Worm (Caenorhabditis elegans) whole organism, L1 larva: ENCODE measurements around the gene F48G7.12.
A peak's percentile ranks its signal among the peaks of the same experiment; 100 is the strongest.

Source experiments
- C04F5.9 ChIP-seq: sonication (generic microtip); optimal IDR thresholded peaks from 2 replicates; lab custom pipeline; 2016; ENCODE audit warnings: missing genetic modification characterization, missing compliant biosample characterization
- C34B4.2 ChIP-seq: sonication (generic microtip); optimal IDR thresholded peaks from 2 replicates; lab custom pipeline; 2017; ENCODE audit warnings: mild to moderate bottlenecking, missing genetic modification characterization, missing compliant biosample characterization
- aha-1 ChIP-seq: fragments of 150-350 bp; optimal IDR thresholded peaks from 2 replicates; lab custom pipeline; 2014; ENCODE audit warnings: missing biosample characterization, missing genetic modification characterization
- aly-2 ChIP-seq: fragments of 150-350 bp; optimal IDR thresholded peaks from 2 replicates; lab custom pipeline; 2014; ENCODE audit warnings: missing biosample characterization, missing genetic modification characterization
- ama-1 ChIP-seq: fragments of 150-350 bp; optimal IDR thresholded peaks from 2 replicates; lab custom pipeline; 2014
- blmp-1 ChIP-seq: fragments of 150-350 bp; optimal IDR thresholded peaks from 2 replicates; lab custom pipeline; 2014; ENCODE audit warnings: missing biosample characterization, missing genetic modification characterization
- ceh-63 ChIP-seq: fragments of 200-800 bp; sonication (Bioruptor generic); optimal IDR thresholded peaks from 2 replicates; lab custom pipeline; 2018; ENCODE audit warnings: mild to moderate bottlenecking, missing genetic modification characterization, missing compliant biosample characterization
- dsc-1 ChIP-seq: sonication (generic microtip); optimal IDR thresholded peaks from 2 replicates; lab custom pipeline; 2016; ENCODE audit warnings: mild to moderate bottlenecking, missing genetic modification characterization, missing compliant biosample characterization
- efl-1 ChIP-seq, 4 experiments: fragments of 150-350 bp; optimal IDR thresholded peaks in 3 of 4; peaks in 1 of 4; 1 replicate in 1 of 4; 2 replicates in 3 of 4; lab custom pipeline; 2014; ENCODE audit warnings: missing biosample characterization in 2 of 4, missing genetic modification characterization in 2 of 4, missing genetic modification reagents in 2 of 4
- egl-13 ChIP-seq: sonication (generic microtip); optimal IDR thresholded peaks from 2 replicates; lab custom pipeline; 2016; ENCODE audit warnings: missing genotype, missing genetic modification reagents, missing genetic modification characterization, missing compliant biosample characterization
- elt-2 ChIP-seq: sonication (generic microtip); optimal IDR thresholded peaks from 2 replicates; lab custom pipeline; 2016; ENCODE audit warnings: missing genetic modification characterization, mild to moderate bottlenecking, inconsistent platforms, missing compliant biosample characterization, missing genetic modification reagents
- elt-3 ChIP-seq, 6 experiments: fragments of 150-350 bp in 1 of 6; sonication (generic microtip); optimal IDR thresholded peaks; 2 replicates each; lab custom pipeline; 2017 to 2018; ENCODE audit warnings: missing biosample characterization in 6 of 6, missing genetic modification characterization in 6 of 6, inconsistent platforms in 1 of 6
- ets-5 ChIP-seq: fragments of 200-800 bp; sonication (Bioruptor generic); IDR thresholded peaks from 2 replicates; pipeline ENCODE4 v1.3.6; 2022; ENCODE audit warnings: missing genetic modification characterization, missing compliant biosample characterization
- fkh-8 ChIP-seq: sonication (generic microtip); optimal IDR thresholded peaks from 2 replicates; lab custom pipeline; 2016; ENCODE audit warnings: mild to moderate bottlenecking, missing genetic modification characterization, missing compliant biosample characterization
- fos-1 ChIP-seq: fragments of 150-350 bp; optimal IDR thresholded peaks from 2 replicates; lab custom pipeline; 2014; ENCODE audit warnings: missing biosample characterization, missing genetic modification characterization
- irx-1 ChIP-seq: sonication (generic microtip); optimal IDR thresholded peaks from 2 replicates; lab custom pipeline; 2016; ENCODE audit warnings: missing genetic modification characterization, missing compliant biosample characterization
- jun-1 ChIP-seq: fragments of 150-350 bp; optimal IDR thresholded peaks from 2 replicates; lab custom pipeline; 2014; ENCODE audit warnings: missing biosample characterization, missing genetic modification reagents, missing genetic modification characterization
- lin-35 ChIP-seq, 2 experiments: fragments of 150-350 bp; optimal IDR thresholded peaks; 2 replicates each; lab custom pipeline; 2014; ENCODE audit warnings: missing biosample characterization in 2 of 2, missing genetic modification characterization in 2 of 2, missing genetic modification reagents in 2 of 2
- lin-39 ChIP-seq: fragments of 150-350 bp; optimal IDR thresholded peaks from 2 replicates; lab custom pipeline; 2014; ENCODE audit warnings: missing biosample characterization, missing genetic modification reagents, missing genetic modification characterization
- lir-3 ChIP-seq: sonication (generic microtip); optimal IDR thresholded peaks from 2 replicates; lab custom pipeline; 2016; ENCODE audit warnings: mild to moderate bottlenecking, missing genetic modification characterization, moderate library complexity, missing compliant biosample characterization; ENCODE audit not compliant: poor library complexity
- lsy-2 ChIP-seq, 2 experiments: fragments of 150-350 bp; optimal IDR thresholded peaks; 2 replicates each; lab custom pipeline; 2014; ENCODE audit warnings: missing biosample characterization in 2 of 2, missing genetic modification characterization in 2 of 2
- mab-9 ChIP-seq: fragments of 200-800 bp; sonication (Bioruptor generic); IDR thresholded peaks from 2 replicates; pipeline ENCODE4 v1.3.6; 2022; ENCODE audit warnings: missing genetic modification reagents, missing genetic modification characterization, missing compliant biosample characterization
- mdl-1 ChIP-seq, 2 experiments: fragments of 150-350 bp; optimal IDR thresholded peaks; 2 replicates each; lab custom pipeline; 2014 to 2017; ENCODE audit warnings: missing biosample characterization in 2 of 2, missing genetic modification characterization in 2 of 2, inconsistent platforms in 1 of 2
- mep-1 ChIP-seq: fragments of 150-350 bp; optimal IDR thresholded peaks from 2 replicates; lab custom pipeline; 2014; ENCODE audit warnings: missing biosample characterization, missing genetic modification characterization
- nhr-11 ChIP-seq: fragments of 150-350 bp; optimal IDR thresholded peaks from 2 replicates; lab custom pipeline; 2014; ENCODE audit warnings: missing biosample characterization, missing genetic modification characterization
- nhr-19 ChIP-seq: fragments of 200-800 bp; sonication (Bioruptor generic); conservative IDR thresholded peaks from 2 replicates; pipeline ENCODE4 v1.3.6; 2022; ENCODE audit warnings: missing genetic modification characterization, missing compliant biosample characterization
- nhr-71 ChIP-seq: sonication (generic microtip); optimal IDR thresholded peaks from 2 replicates; lab custom pipeline; 2016; ENCODE audit warnings: mild to moderate bottlenecking, missing genetic modification characterization, moderate library complexity, missing compliant biosample characterization
- nhr-77 ChIP-seq: fragments of 150-350 bp; optimal IDR thresholded peaks from 2 replicates; lab custom pipeline; 2014; ENCODE audit warnings: missing biosample characterization, missing genetic modification characterization
- nhr-84 ChIP-seq: sonication (generic microtip); optimal IDR thresholded peaks from 2 replicates; lab custom pipeline; 2017; ENCODE audit warnings: missing biosample characterization, missing genetic modification characterization
- nhr-85 ChIP-seq: sonication (generic microtip); peaks from one replicate; lab custom pipeline; 2016; ENCODE audit warnings: missing genetic modification characterization, inconsistent platforms, missing compliant biosample characterization
- pag-3 ChIP-seq: sonication (generic microtip); optimal IDR thresholded peaks from 2 replicates; lab custom pipeline; 2017; ENCODE audit warnings: missing genetic modification characterization, mild to moderate bottlenecking, missing compliant biosample characterization, antibody characterized with exemption, borderline replicate concordance; ENCODE audit not compliant: insufficient read depth
- snpc-4 ChIP-seq: fragments of 150-350 bp; optimal IDR thresholded peaks from 2 replicates; lab custom pipeline; 2014; ENCODE audit warnings: missing biosample characterization, missing genetic modification characterization
- snu-23 ChIP-seq: sonication (generic microtip); optimal IDR thresholded peaks from 2 replicates; lab custom pipeline; 2016; ENCODE audit warnings: missing genetic modification characterization, missing compliant biosample characterization
- sox-4 ChIP-seq: sonication (generic microtip); optimal IDR thresholded peaks from 2 replicates; lab custom pipeline; 2016; ENCODE audit warnings: missing genetic modification characterization, missing compliant biosample characterization
- sptf-1 ChIP-seq: fragments of 150-350 bp; optimal IDR thresholded peaks from 2 replicates; lab custom pipeline; 2014; ENCODE audit warnings: missing biosample characterization, missing genetic modification characterization
- tlp-1 ChIP-seq: fragments of 150-350 bp; optimal IDR thresholded peaks from 2 replicates; lab custom pipeline; 2014; ENCODE audit warnings: missing biosample characterization, missing genetic modification characterization
- unc-86 ChIP-seq: sonication (generic microtip); optimal IDR thresholded peaks from 2 replicates; lab custom pipeline; 2016; ENCODE audit warnings: missing genetic modification characterization, missing compliant biosample characterization
- unc-98 ChIP-seq: fragments of 200-800 bp; sonication (Bioruptor generic); IDR thresholded peaks from 2 replicates; pipeline ENCODE4 v1.3.6; 2022; ENCODE audit warnings: missing genetic modification characterization, missing compliant biosample characterization
- xbp-1 ChIP-seq: sonication (generic microtip); optimal IDR thresholded peaks from 2 replicates; lab custom pipeline; 2016; ENCODE audit warnings: missing genetic modification characterization, missing compliant biosample characterization
- zip-4 ChIP-seq: fragments of 200-800 bp; sonication (Bioruptor generic); optimal IDR thresholded peaks from 2 replicates; lab custom pipeline; 2018; ENCODE audit warnings: mild to moderate bottlenecking, missing genetic modification characterization, moderate library complexity, missing compliant biosample characterization

Gene F48G7.12

ce11 chrV:682031-682430 is 36.0 kb upstream of the F48G7.12 start, which contains the start of gene srx-23:
Gene srx-23, plus strand, starts transcription at chrV:682331.
- TF ChIP-seq fkh-8: peak; percentile 49
- no peak for TF ChIP-seq ama-1 (lab: Kevin White, UChicago)
- peak; percentile 56 for TF ChIP-seq sox-4 (tag; lab: Kevin White, UChicago)

ce11 chrV:679663-680062 is 33.6 kb upstream of the F48G7.12 start, which contains the start of gene srx-22:
Gene srx-22, plus strand, starts transcription at chrV:679963.
- TF ChIP-seq efl-1 (optimal IDR thresholded peaks at IDR 0.05; lab: Kevin White, UChicago) (no peak), efl-1 (GFP tag; optimal IDR thresholded peaks at IDR 0.05 in 1 of 2; lab: Kevin White, UChicago) (peak in 1 of 2 experiments; percentile 65), snpc-4 (no peak)

ce11 chrV:676550-677084 is 30.6 kb upstream of the F48G7.12 start, which contains the start of the genes fbxa-72 and srx-21:
Gene fbxa-72, minus strand, starts transcription at chrV:676753.
Gene srx-21, plus strand, starts transcription at chrV:677034.
- TF ChIP-seq lir-3 (tag; lab: Kevin White, UChicago) (no peak), blmp-1 (tag; lab: Kevin White, UChicago) (peak; percentile 50), nhr-85 (peak; percentile 23), sox-4 (tag; lab: Kevin White, UChicago) (no peak)

- TF ChIP-seq snpc-4 (peak; percentile 27), sptf-1 (tag; lab: Kevin White, UChicago) (no peak)
Measured at ce11 chrV:676090-676489, 30.1 kb upstream of the F48G7.12 start.

- TF ChIP-seq lsy-2 (tag; optimal IDR thresholded peaks at IDR 0.05; lab: Kevin White, UChicago): no peak
- TF ChIP-seq aly-2: no peak
- TF ChIP-seq mep-1 (tag; lab: Kevin White, UChicago): no peak
- no peak for TF ChIP-seq nhr-85
- no peak for TF ChIP-seq nhr-84 (tag; lab: Kevin White, UChicago)
- TF ChIP-seq ama-1 (lab: Kevin White, UChicago): no peak
- TF ChIP-seq nhr-11 (tag; lab: Kevin White, UChicago): no peak
- no peak for TF ChIP-seq C34B4.2 (tag; lab: Kevin White, UChicago)
- TF ChIP-seq mab-9 (GFP tag; lab: Robert Waterston, UW): no peak
- no peak for TF ChIP-seq lir-3 (tag; lab: Kevin White, UChicago)
- TF ChIP-seq ets-5 (GFP tag; lab: Robert Waterston, UW): no peak
- TF ChIP-seq jun-1 (tag; lab: Kevin White, UChicago): no peak
- TF ChIP-seq pag-3 (tag; lab: Kevin White, UChicago): no peak
- TF ChIP-seq fkh-8: no peak
- TF ChIP-seq C04F5.9 (tag; lab: Kevin White, UChicago): no peak
- no peak for TF ChIP-seq dsc-1 (tag; lab: Kevin White, UChicago)
- TF ChIP-seq fos-1 (tag; lab: Kevin White, UChicago): no peak
Measured at ce11 chrV:674213-674612, 28.2 kb upstream of the F48G7.12 start, which contains the start of gene sru-25. Gene sru-25, minus strand, starts transcription at chrV:674313.

- TF ChIP-seq C34B4.2 (tag; lab: Kevin White, UChicago): no peak
- TF ChIP-seq nhr-77 (tag; lab: Kevin White, UChicago): no peak
- peak; percentile 6 for TF ChIP-seq nhr-85
Measured at ce11 chrV:671342-671741, 25.3 kb upstream of the F48G7.12 start, which contains the start of gene sru-24. Gene sru-24, minus strand, starts transcription at chrV:671442.

- no peak for TF ChIP-seq aha-1 (tag; lab: Kevin White, UChicago)
- no peak for TF ChIP-seq zip-4 (GFP tag; lab: Kevin White, UChicago)
- no peak for TF ChIP-seq lin-39 (tag; lab: Kevin White, UChicago)
- TF ChIP-seq irx-1: no peak
- TF ChIP-seq ceh-63: no peak
- TF ChIP-seq unc-98 (GFP tag; lab: Robert Waterston, UW): no peak
- TF ChIP-seq mdl-1 (tag; optimal IDR thresholded peaks at IDR 0.05; lab: Kevin White, UChicago): peak in 1 of 2 experiments; percentile 61
- no peak for TF ChIP-seq dsc-1 (tag; lab: Kevin White, UChicago)
- peak in 1 of 2 experiments; percentile 52 for TF ChIP-seq lin-35 (GFP tag; optimal IDR thresholded peaks at IDR 0.05; lab: Kevin White, UChicago)
- peak; percentile 17 for TF ChIP-seq xbp-1 (tag; lab: Kevin White, UChicago)
- no peak for TF ChIP-seq tlp-1 (tag; lab: Kevin White, UChicago)
- TF ChIP-seq elt-2 (tag; lab: Kevin White, UChicago): peak; percentile 8
- peak; percentile 29 for TF ChIP-seq blmp-1 (tag; lab: Kevin White, UChicago)
- no peak for TF ChIP-seq nhr-71 (tag; lab: Kevin White, UChicago)
- TF ChIP-seq egl-13 (tag; lab: Kevin White, UChicago): no peak
- TF ChIP-seq unc-86 (tag; lab: Kevin White, UChicago): no peak
- peak in 1 of 6 experiments; percentile 8 for TF ChIP-seq elt-3 (tag; optimal IDR thresholded peaks at IDR 0.05; lab: Kevin White, UChicago)
- TF ChIP-seq nhr-19 (GFP tag; lab: Robert Waterston, UW): 0 out of 2 replicates have a peak, but pooled peaks have one; percentile 7
- TF ChIP-seq snu-23: peak; percentile 27
Measured at ce11 chrV:667459-667858, 21.4 kb upstream of the F48G7.12 start, which contains the start of gene nhr-180. Gene nhr-180, minus strand, starts transcription at chrV:667510.
